Fruit fly (Drosophila melanogaster) whole organism, embryonic: ENCODE measurements around the gene Gem2.

Experiments used
- CG10147 ChIP-seq: fragments of 200-800 bp; sonication (Bioruptor generic); optimal IDR thresholded peaks from 2 replicates; lab custom pipeline; 2019; ENCODE audit warnings: missing biosample characterization, mild to moderate bottlenecking, missing genetic modification characterization, moderate library complexity
- CG10979 ChIP-seq: fragments of 200-800 bp; sonication (Bioruptor generic); optimal IDR thresholded peaks from 2 replicates; lab custom pipeline; 2018; ENCODE audit warnings: missing biosample characterization, mild to moderate bottlenecking, missing genetic modification characterization, moderate library complexity
- CG12942 ChIP-seq: fragments of 200-800 bp; sonication (Bioruptor generic); optimal IDR thresholded peaks from 3 replicates; lab custom pipeline; 2016; ENCODE audit warnings: missing biosample characterization, missing genetic modification characterization
- CG13894 ChIP-seq: fragments of 200-800 bp; sonication (Bioruptor generic); optimal IDR thresholded peaks from 3 replicates; lab custom pipeline; 2018; ENCODE audit warnings: missing biosample characterization, mild to moderate bottlenecking, missing genetic modification characterization, moderate library complexity
- CG14441 ChIP-seq: fragments of 200-800 bp; sonication (Bioruptor generic); IDR thresholded peaks from 2 replicates; pipeline ENCODE4 v1.3.6; 2022; ENCODE audit warnings: missing biosample characterization, missing genetic modification characterization
- CG17912 ChIP-seq: fragments of 200-800 bp; sonication (Bioruptor generic); optimal IDR thresholded peaks from 2 replicates; lab custom pipeline; 2018; ENCODE audit warnings: missing biosample characterization, mild to moderate bottlenecking, missing genetic modification characterization
- CG18011 ChIP-seq: fragments of 200-800 bp; sonication (Bioruptor generic); optimal IDR thresholded peaks from 2 replicates; lab custom pipeline; 2017; ENCODE audit warnings: missing biosample characterization, missing genetic modification characterization, mild to moderate bottlenecking, moderate library complexity, missing genotype
- CG2199 ChIP-seq: fragments of 200-800 bp; sonication (Bioruptor generic); IDR thresholded peaks from 3 replicates; pipeline ENCODE4 v1.3.6; 2022; ENCODE audit warnings: missing biosample characterization, missing genetic modification characterization
- CG4328 ChIP-seq: fragments of 200-800 bp; sonication (Bioruptor generic); optimal IDR thresholded peaks from 3 replicates; lab custom pipeline; 2017; ENCODE audit warnings: missing biosample characterization, missing genetic modification reagents, missing genetic modification characterization
- CG6683 ChIP-seq: fragments of 200-800 bp; sonication (Bioruptor generic); optimal IDR thresholded peaks from 2 replicates; lab custom pipeline; 2017; ENCODE audit warnings: missing biosample characterization, mild to moderate bottlenecking, missing genetic modification characterization, missing genetic modification reagents
- CG8281 ChIP-seq: fragments of 200-800 bp; sonication (Bioruptor generic); optimal IDR thresholded peaks from 2 replicates; lab custom pipeline; 2018; ENCODE audit warnings: missing biosample characterization, mild to moderate bottlenecking, missing genetic modification characterization, moderate library complexity
- CG8359 ChIP-seq: fragments of 200-800 bp; sonication (Bioruptor generic); optimal IDR thresholded peaks from 2 replicates; lab custom pipeline; 2017; ENCODE audit warnings: missing biosample characterization, mild to moderate bottlenecking, missing genetic modification characterization, borderline replicate concordance
- Dfd ChIP-seq, 2 experiments: fragments of >200 bp; optimal IDR thresholded peaks; 2 replicates each; lab custom pipeline; 2017; ENCODE audit warnings: missing biosample characterization in 2 of 2, missing genetic modification characterization in 2 of 2
- Doc2 ChIP-seq: fragments of 200-800 bp; sonication (Bioruptor generic); IDR thresholded peaks from 2 replicates; pipeline ENCODE4 v1.3.6; 2022; ENCODE audit warnings: missing biosample characterization, missing genetic modification characterization
- Doc3 ChIP-seq: fragments of 200-800 bp; sonication (Bioruptor generic); IDR thresholded peaks from 3 replicates; pipeline ENCODE4 v1.3.6; 2022; ENCODE audit warnings: missing biosample characterization, missing genetic modification characterization; ENCODE audit not compliant: partially characterized antibody
- H2.0 ChIP-seq: fragments of 200-800 bp; sonication (Bioruptor generic); IDR thresholded peaks from 2 replicates; pipeline ENCODE4 v1.3.6; 2022; ENCODE audit warnings: missing biosample characterization, missing genetic modification characterization
- HLHmδ ChIP-seq: fragments of 200-800 bp; sonication (Bioruptor generic); optimal IDR thresholded peaks from 2 replicates; lab custom pipeline; 2018; ENCODE audit warnings: missing biosample characterization, mild to moderate bottlenecking, missing genetic modification characterization, moderate library complexity
- Med ChIP-seq: fragments of 200-800 bp; sonication (Bioruptor generic); peaks from one replicate; lab custom pipeline; 2016; ENCODE audit warnings: missing biosample characterization, missing genetic modification characterization, mild to moderate bottlenecking, inconsistent platforms, moderate library complexity
- NfI ChIP-seq: fragments of 200-800 bp; sonication (Bioruptor generic); optimal IDR thresholded peaks from 3 replicates; lab custom pipeline; 2018; ENCODE audit warnings: missing biosample characterization, mild to moderate bottlenecking, missing genetic modification characterization, moderate library complexity
- Oaz ChIP-seq: fragments of 200-800 bp; sonication (Bioruptor generic); IDR thresholded peaks from 2 replicates; pipeline ENCODE4 v1.3.6; 2022; ENCODE audit warnings: missing biosample characterization, missing genetic modification characterization
- Pdp1 ChIP-seq, 2 experiments: fragments of 200-800 bp; sonication (Bioruptor generic); optimal IDR thresholded peaks; 3 replicates each; lab custom pipeline; 2016; ENCODE audit warnings: missing biosample characterization in 2 of 2, missing genetic modification characterization in 2 of 2, mild to moderate bottlenecking in 1 of 2, moderate library complexity in 1 of 2
- Rfx ChIP-seq: fragments of 200-800 bp; sonication (Bioruptor generic); IDR thresholded peaks from 2 replicates; pipeline ENCODE4 v1.3.6; 2022; ENCODE audit warnings: missing biosample characterization, missing genetic modification characterization
- Sox100B ChIP-seq: fragments of 200-800 bp; sonication (Bioruptor generic); optimal IDR thresholded peaks from 3 replicates; lab custom pipeline; 2018; ENCODE audit warnings: missing biosample characterization, mild to moderate bottlenecking, missing genetic modification characterization
- ase ChIP-seq: fragments of 200-800 bp; sonication (Bioruptor generic); IDR thresholded peaks from 3 replicates; pipeline ENCODE4 v1.3.6; 2022; ENCODE audit warnings: missing biosample characterization, missing genetic modification characterization
- cg ChIP-seq: fragments of 200-800 bp; sonication (Bioruptor generic); optimal IDR thresholded peaks from 3 replicates; lab custom pipeline; 2019; ENCODE audit warnings: missing biosample characterization, mild to moderate bottlenecking, missing genetic modification characterization, moderate library complexity
- chinmo ChIP-seq: fragments of 200-800 bp; sonication (Bioruptor generic); IDR thresholded peaks from 4 replicates; pipeline ENCODE4 v1.3.6; 2022; ENCODE audit warnings: missing biosample characterization, missing genetic modification characterization; ENCODE audit not compliant: partially characterized antibody
- ci ChIP-seq: fragments of 200-800 bp; sonication (Bioruptor generic); IDR thresholded peaks from 3 replicates; pipeline ENCODE4 v1.3.6; 2022; ENCODE audit warnings: missing biosample characterization, missing genetic modification characterization
- grn ChIP-seq: fragments of 200-800 bp; sonication (Bioruptor generic); optimal IDR thresholded peaks from 3 replicates; lab custom pipeline; 2017; ENCODE audit warnings: missing biosample characterization, missing genetic modification characterization
- hb ChIP-seq: fragments of 200-800 bp; sonication (Bioruptor generic); IDR thresholded peaks from 3 replicates; pipeline ENCODE4 v1.3.6; 2022; ENCODE audit warnings: missing biosample characterization, missing genetic modification characterization; ENCODE audit not compliant: partially characterized antibody
- kah ChIP-seq: fragments of 200-800 bp; sonication (Bioruptor generic); optimal IDR thresholded peaks from 2 replicates; lab custom pipeline; 2018; ENCODE audit warnings: missing biosample characterization, mild to moderate bottlenecking, missing genetic modification characterization
- pb ChIP-seq: fragments of 200-800 bp; sonication (Bioruptor generic); optimal IDR thresholded peaks from 3 replicates; lab custom pipeline; 2016; ENCODE audit warnings: missing biosample characterization, missing genetic modification characterization
- pros ChIP-seq: fragments of 200-800 bp; sonication (Bioruptor generic); optimal IDR thresholded peaks from 3 replicates; lab custom pipeline; 2019; ENCODE audit warnings: missing biosample characterization, mild to moderate bottlenecking, missing genetic modification characterization, moderate library complexity
- pzg ChIP-seq: fragments of 200-800 bp; sonication (Bioruptor generic); optimal IDR thresholded peaks from 3 replicates; lab custom pipeline; 2018; ENCODE audit warnings: missing biosample characterization, mild to moderate bottlenecking, missing genetic modification characterization, moderate library complexity
- repo ChIP-seq: fragments of 200-800 bp; sonication (Bioruptor generic); optimal IDR thresholded peaks from 2 replicates; lab custom pipeline; 2016; ENCODE audit warnings: missing biosample characterization, missing genetic modification characterization
- sna ChIP-seq: fragments of 200-800 bp; sonication (Bioruptor generic); IDR thresholded peaks from 2 replicates; pipeline ENCODE4 v1.3.6; 2022; ENCODE audit warnings: missing biosample characterization, missing genetic modification characterization; ENCODE audit not compliant: partially characterized antibody
- stwl ChIP-seq: fragments of 200-800 bp; sonication (Bioruptor generic); optimal IDR thresholded peaks from 3 replicates; lab custom pipeline; 2018; ENCODE audit warnings: missing biosample characterization, mild to moderate bottlenecking, missing genetic modification characterization, moderate library complexity
- tap ChIP-seq: fragments of 200-800 bp; optimal IDR thresholded peaks from 3 replicates; lab custom pipeline; 2019; ENCODE audit warnings: missing biosample characterization, mild to moderate bottlenecking, missing genetic modification characterization, moderate library complexity
- tll ChIP-seq, 2 experiments: fragments of 200-800 bp in 1 of 2; fragments of >200 bp in 1 of 2; sonication (Bioruptor generic) in 1 of 2; optimal IDR thresholded peaks; 2 replicates each; lab custom pipeline; 2017 to 2019; ENCODE audit warnings: missing biosample characterization in 2 of 2, missing genetic modification characterization in 2 of 2, mild to moderate bottlenecking in 1 of 2, moderate library complexity in 1 of 2

Gem2 gene

dm6 chr3L:19091423-19092124 lies 8.6 kb downstream of the Gem2 start (continued):
- peak; percentile 7 for TF ChIP-seq CG6683 (GFP tag; lab: Kevin White, UChicago)
- TF ChIP-seq tll (GFP tag; optimal IDR thresholded peaks at IDR 0.05; lab: Kevin White, UChicago): no peak
- peak; percentile 11 for TF ChIP-seq CG10147 (GFP tag; lab: Kevin White, UChicago)
- no peak for TF ChIP-seq stwl
- TF ChIP-seq ci (GFP tag; lab: Robert Waterston, UW): 0 out of 3 replicates have a peak, but pooled peaks have one; percentile 64
- peak; percentile 99 for TF ChIP-seq chinmo
- TF ChIP-seq Doc3 (GFP tag; lab: Robert Waterston, UW): 0 out of 3 replicates have a peak, but pooled peaks have one; percentile 14
- peak; percentile 3 for TF ChIP-seq pros (GFP tag; lab: Kevin White, UChicago)
- no peak for TF ChIP-seq repo (GFP tag; lab: Kevin White, UChicago)
- peak; percentile 12 for TF ChIP-seq CG18011 (GFP tag; lab: Kevin White, UChicago)
- peak; percentile 10 for TF ChIP-seq pzg
- peak; percentile 37 for TF ChIP-seq CG4328 (GFP tag; lab: Kevin White, UChicago)
- no peak for TF ChIP-seq CG8359 (GFP tag; lab: Kevin White, UChicago)
- no peak for TF ChIP-seq hb (GFP tag; lab: Robert Waterston, UW)
- TF ChIP-seq grn (GFP tag; lab: Kevin White, UChicago): peak; percentile 81
- TF ChIP-seq kah (GFP tag; lab: Kevin White, UChicago): peak; percentile 4
- peak; percentile 85 for TF ChIP-seq cg (GFP tag; lab: Kevin White, UChicago)
- peak; percentile 9; the same call in 1 of the 2 replicates for TF ChIP-seq Rfx (GFP tag; lab: Robert Waterston, UW)
- TF ChIP-seq Dfd (GFP tag; optimal IDR thresholded peaks at IDR 0.05; lab: Kevin White, UChicago): peak in 1 of 2 experiments; percentile 18
- TF ChIP-seq CG14441 (GFP tag; lab: Robert Waterston, UW): no peak
- TF ChIP-seq Oaz (GFP tag; lab: Robert Waterston, UW): no peak
- 0 out of 3 replicates have a peak, but pooled peaks have one; percentile 26 for TF ChIP-seq ase (GFP tag; lab: Robert Waterston, UW)
- TF ChIP-seq H2.0 (GFP tag; lab: Robert Waterston, UW): no peak

DNA sequence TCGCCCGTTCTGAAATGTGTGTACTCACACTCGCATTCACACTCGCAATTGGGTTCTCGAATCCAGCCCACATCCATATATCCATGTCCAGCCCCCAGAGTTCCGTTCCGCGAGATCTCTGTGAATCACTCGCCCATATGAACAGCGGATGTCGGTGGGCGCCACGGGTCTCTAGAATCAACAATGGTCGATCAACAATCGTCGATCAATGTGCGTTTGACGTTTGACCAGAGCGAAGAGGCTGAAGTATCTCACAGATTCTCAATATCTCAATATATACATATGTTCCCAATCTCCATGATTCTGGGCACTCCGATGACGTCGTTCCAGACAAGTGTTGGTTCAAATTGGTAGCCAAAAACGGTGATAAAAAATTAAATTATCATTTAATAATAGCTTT lies 11.0 kb downstream of the Gem2 start:
- TF ChIP-seq Pdp1 (GFP tag; optimal IDR thresholded peaks at IDR 0.05; lab: Kevin White, UChicago) (no peak), sna (GFP tag; lab: Robert Waterston, UW) (no peak), pb (GFP tag; lab: Kevin White, UChicago) (no peak), CG17912 (GFP tag; lab: Kevin White, UChicago) (no peak), cg (GFP tag; lab: Kevin White, UChicago) (no peak), CG14441 (GFP tag; lab: Robert Waterston, UW) (0 out of 2 replicates have a peak, but pooled peaks have one; percentile 7), CG10979 (tag; lab: Kevin White, UChicago) (no peak), CG13894 (tag; lab: Kevin White, UChicago) (peak; percentile 50), CG8281 (tag; lab: Kevin White, UChicago) (peak; percentile 58), tap (no peak), HLHmδ (GFP tag; lab: Kevin White, UChicago) (no peak), CG2199 (GFP tag; lab: Robert Waterston, UW) (0 out of 3 replicates have a peak, but pooled peaks have one; percentile 17), NfI (GFP tag; lab: Kevin White, UChicago) (no peak), Sox100B (GFP tag; lab: Kevin White, UChicago) (no peak), Med (GFP tag; lab: Kevin White, UChicago) (peak; percentile 75), CG12942 (no peak), Doc2 (GFP tag; lab: Robert Waterston, UW) (no peak)
